Worm (Caenorhabditis elegans) whole organism, L4/young adult: ENCODE measurements around the gene W06G6.11.

Source experiments
- W03F9.2 ChIP-seq: fragments of 150-350 bp; optimal IDR thresholded peaks from 2 replicates; lab custom pipeline; 2014; ENCODE audit warnings: missing biosample characterization, missing genetic modification characterization
- him-1 ChIP-seq: sonication (generic microtip); optimal IDR thresholded peaks from 2 replicates; lab custom pipeline; 2016; ENCODE audit warnings: missing genotype, missing genetic modification reagents, missing genetic modification characterization, missing compliant biosample characterization

DNA sequence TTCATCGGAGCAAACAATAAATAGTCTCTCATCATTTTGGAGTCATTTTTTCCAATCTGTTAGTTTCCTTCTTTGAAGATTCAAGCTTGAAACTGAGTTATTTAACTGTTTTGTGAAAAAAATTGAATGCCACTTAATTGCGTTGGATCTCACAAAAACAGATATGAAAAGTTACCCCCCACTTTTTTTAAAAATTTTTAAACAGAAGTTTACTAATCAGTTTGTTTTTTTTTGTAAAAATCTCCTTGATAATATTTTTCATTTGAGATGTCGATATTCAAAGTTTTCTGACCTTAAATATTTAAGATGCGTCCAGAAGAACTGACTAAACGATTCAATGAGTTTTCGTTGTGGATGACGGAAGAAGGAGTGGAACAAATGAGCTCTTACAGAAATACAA lies 42.8 kb downstream of the W06G6.11 start, which contains the start of gene Y32B12C.1:
- TF ChIP-seq W03F9.2 (tag; lab: Kevin White, UChicago) (no peak), him-1 (no peak)
